Fruit fly (Drosophila melanogaster): ENCODE results near the gene CG1764.

- TF ChIP-seq Hr38 (GFP tag; optimal IDR thresholded peaks at IDR 0.05) (no peak), esn (GFP tag; optimal IDR thresholded peaks at IDR 0.05) (no peak), Gug (GFP tag; IDR thresholded peaks at IDR 0.05) (no peak), ss (GFP tag; optimal IDR thresholded peaks at IDR 0.05) (no peak), Hr39 (GFP tag; optimal IDR thresholded peaks at IDR 0.05) (no peak), CG8319 (GFP tag; optimal IDR thresholded peaks at IDR 0.05) (no peak), fd85E (GFP tag; optimal IDR thresholded peaks at IDR 0.05) (no peak), CG3919 (GFP tag; optimal IDR thresholded peaks at IDR 0.05) (no peak), CG10669 (GFP tag; optimal IDR thresholded peaks at IDR 0.05) (no peak), CG6792 (GFP tag; optimal IDR thresholded peaks at IDR 0.05) (no peak), topi (GFP tag; optimal IDR thresholded peaks at IDR 0.05) (no peak), OdsH (GFP tag; optimal IDR thresholded peaks at IDR 0.05) (no peak), eg (GFP tag; IDR thresholded peaks at IDR 0.05) (peak; percentile 53; the same call in 2 of the 3 replicates), CG8632 (GFP tag; optimal IDR thresholded peaks at IDR 0.05) (no peak)
These were observed 17.7 kb downstream of the CG1764 start for dm6 chrX:13284548-13284974.
